Worm (Caenorhabditis elegans) whole organism, young adult: Measurements from ENCODE around the gene arf-1.

Source experiments
- B0035.1 ChIP-seq: sonication (generic microtip); optimal IDR thresholded peaks from 2 replicates; lab custom pipeline; 2016; ENCODE audit warnings: missing genetic modification characterization, mild to moderate bottlenecking, missing compliant biosample characterization, missing genotype, missing genetic modification reagents
- D2030.7 ChIP-seq: fragments of 200-800 bp; sonication (Bioruptor generic); IDR thresholded peaks from 2 replicates; pipeline ENCODE4 v1.3.6; 2022; ENCODE audit warnings: missing genetic modification reagents, missing genetic modification characterization, missing compliant biosample characterization
- F52B5.7 ChIP-seq: sonication (generic microtip); optimal IDR thresholded peaks from 2 replicates; lab custom pipeline; 2016; ENCODE audit warnings: mild to moderate bottlenecking, missing genetic modification characterization, missing compliant biosample characterization
- F57A8.1 ChIP-seq: fragments of 200-800 bp; sonication (Bioruptor generic); optimal IDR thresholded peaks from 2 replicates; lab custom pipeline; 2018; ENCODE audit warnings: mild to moderate bottlenecking, missing genetic modification characterization, moderate library complexity, missing compliant biosample characterization
- K12H6.12 ChIP-seq: fragments of 200-800 bp; sonication (Bioruptor generic); optimal IDR thresholded peaks from 2 replicates; lab custom pipeline; 2018; ENCODE audit warnings: mild to moderate bottlenecking, missing genetic modification characterization, missing compliant biosample characterization
- T07F8.4 ChIP-seq: sonication (generic microtip); optimal IDR thresholded peaks from 2 replicates; lab custom pipeline; 2016; ENCODE audit warnings: mild to moderate bottlenecking, missing genetic modification characterization, moderate library complexity, missing compliant biosample characterization
- Y53G8AR.9 ChIP-seq: fragments of 200-800 bp; sonication (Bioruptor generic); conservative IDR thresholded peaks from 2 replicates; pipeline ENCODE4 v1.3.6; 2022; ENCODE audit warnings: missing genetic modification reagents, missing genetic modification characterization, missing compliant biosample characterization
- Y67H2A.10 ChIP-seq: fragments of 200-800 bp; sonication (Bioruptor generic); conservative IDR thresholded peaks from 2 replicates; pipeline ENCODE4 v1.3.6; 2022; ENCODE audit warnings: missing genetic modification reagents, missing genetic modification characterization, missing compliant biosample characterization
- aptf-3 ChIP-seq: fragments of 200-800 bp; sonication (Bioruptor generic); IDR thresholded peaks from 2 replicates; pipeline ENCODE4 v1.3.6; 2022; ENCODE audit warnings: missing genetic modification characterization, missing compliant biosample characterization
- attf-3 ChIP-seq: fragments of 200-800 bp; sonication (Bioruptor generic); conservative IDR thresholded peaks from 2 replicates; pipeline ENCODE4 v1.3.6; 2022; ENCODE audit warnings: missing genetic modification reagents, missing genetic modification characterization, missing compliant biosample characterization
- attf-5 ChIP-seq: fragments of 200-800 bp; sonication (Bioruptor generic); optimal IDR thresholded peaks from 2 replicates; lab custom pipeline; 2018; ENCODE audit warnings: mild to moderate bottlenecking, missing genetic modification characterization, missing compliant biosample characterization
- cebp-1 ChIP-seq, 2 experiments: fragments of 200-800 bp in 1 of 2; sonication (Bioruptor generic) in 1 of 2; sonication (generic microtip) in 1 of 2; IDR thresholded peaks in 1 of 2; optimal IDR thresholded peaks in 1 of 2; 2 replicates each; pipeline versions ENCODE4 v1.3.6 to Lab custom; 2017 to 2022; ENCODE audit warnings: missing compliant biosample characterization in 2 of 2, missing genetic modification characterization in 2 of 2, mild to moderate bottlenecking in 1 of 2, missing genetic modification reagents in 1 of 2, moderate library complexity in 1 of 2
- ceh-100 ChIP-seq: fragments of 200-800 bp; sonication (Bioruptor generic); IDR thresholded peaks from 2 replicates; pipeline ENCODE4 v1.3.6; 2022; ENCODE audit warnings: missing genetic modification reagents, missing genetic modification characterization, missing compliant biosample characterization
- ceh-79 ChIP-seq: sonication (generic microtip); optimal IDR thresholded peaks from 2 replicates; lab custom pipeline; 2017; ENCODE audit warnings: mild to moderate bottlenecking, missing genetic modification characterization, missing compliant biosample characterization
- chd-7 ChIP-seq: sonication (generic microtip); optimal IDR thresholded peaks from 2 replicates; lab custom pipeline; 2016; ENCODE audit warnings: mild to moderate bottlenecking, missing genetic modification characterization, moderate library complexity, missing compliant biosample characterization
- efl-1 ChIP-seq: fragments of 150-350 bp; optimal IDR thresholded peaks from 2 replicates; lab custom pipeline; 2014; ENCODE audit warnings: missing biosample characterization, missing genetic modification reagents, missing genetic modification characterization
- egl-18 ChIP-seq: fragments of 200-800 bp; sonication (Bioruptor generic); IDR thresholded peaks from 2 replicates; pipeline ENCODE4 v1.3.6; 2022; ENCODE audit warnings: missing genetic modification reagents, missing genetic modification characterization, missing compliant biosample characterization
- ets-4 ChIP-seq: fragments of 200-800 bp; sonication (Bioruptor generic); optimal IDR thresholded peaks from 2 replicates; lab custom pipeline; 2018; ENCODE audit warnings: mild to moderate bottlenecking, missing genetic modification characterization, missing compliant biosample characterization
- him-1 ChIP-seq: sonication (generic microtip); optimal IDR thresholded peaks from 2 replicates; lab custom pipeline; 2016; ENCODE audit warnings: missing genotype, missing genetic modification reagents, missing genetic modification characterization, missing compliant biosample characterization
- hlh-26 ChIP-seq: fragments of 200-800 bp; sonication (Bioruptor generic); conservative IDR thresholded peaks from 2 replicates; pipeline ENCODE4 v1.3.6; 2022; ENCODE audit warnings: missing genetic modification reagents, missing genetic modification characterization, missing compliant biosample characterization
- lin-40 ChIP-seq: sonication (generic microtip); optimal IDR thresholded peaks from 2 replicates; lab custom pipeline; 2016; ENCODE audit warnings: missing genetic modification characterization, mild to moderate bottlenecking, missing compliant biosample characterization, missing genotype, missing genetic modification reagents
- lin-54 ChIP-seq: fragments of 200-800 bp; sonication (Bioruptor generic); optimal IDR thresholded peaks from 2 replicates; lab custom pipeline; 2018; ENCODE audit warnings: mild to moderate bottlenecking, missing genetic modification characterization, missing compliant biosample characterization
- lsy-27 ChIP-seq: sonication (generic microtip); optimal IDR thresholded peaks from 2 replicates; lab custom pipeline; 2017; ENCODE audit warnings: missing genetic modification characterization, mild to moderate bottlenecking, missing compliant biosample characterization, antibody characterized with exemption, missing genotype, borderline replicate concordance; ENCODE audit not compliant: insufficient read depth
- madf-3 ChIP-seq: fragments of 200-800 bp; sonication (Bioruptor generic); IDR thresholded peaks from 2 replicates; pipeline ENCODE4 v1.3.6; 2022; ENCODE audit warnings: missing genetic modification reagents, missing genetic modification characterization, missing compliant biosample characterization
- madf-6 ChIP-seq: fragments of 200-800 bp; sonication (Bioruptor generic); IDR thresholded peaks from 2 replicates; pipeline ENCODE4 v1.3.6; 2022; ENCODE audit warnings: missing genetic modification reagents, missing genetic modification characterization, missing compliant biosample characterization
- mcd-1 ChIP-seq: fragments of 200-800 bp; sonication (Bioruptor generic); IDR thresholded peaks from 2 replicates; pipeline ENCODE4 v1.3.6; 2022; ENCODE audit warnings: missing genetic modification reagents, missing genetic modification characterization, missing compliant biosample characterization
- mel-28 ChIP-seq: sonication (generic microtip); optimal IDR thresholded peaks from 2 replicates; lab custom pipeline; 2016; ENCODE audit warnings: borderline replicate concordance, mild to moderate bottlenecking, missing genetic modification characterization, missing compliant biosample characterization
- nhr-120 ChIP-seq: fragments of 200-800 bp; sonication (Bioruptor generic); IDR thresholded peaks from 2 replicates; pipeline ENCODE4 v1.3.6; 2022; ENCODE audit warnings: missing genetic modification characterization, missing compliant biosample characterization
- nhr-27 ChIP-seq: fragments of 200-800 bp; sonication (Bioruptor generic); optimal IDR thresholded peaks from 2 replicates; lab custom pipeline; 2018; ENCODE audit warnings: mild to moderate bottlenecking, missing genetic modification characterization, moderate library complexity, missing compliant biosample characterization
- nhr-80 ChIP-seq: sonication (generic microtip); optimal IDR thresholded peaks from 2 replicates; lab custom pipeline; 2016; ENCODE audit warnings: missing genetic modification characterization, missing compliant biosample characterization
- nhr-90 ChIP-seq: sonication (generic microtip); optimal IDR thresholded peaks from 2 replicates; lab custom pipeline; 2016; ENCODE audit warnings: missing genotype, mild to moderate bottlenecking, missing genetic modification characterization, missing compliant biosample characterization
- rcor-1 ChIP-seq: fragments of 200-800 bp; sonication (Bioruptor generic); IDR thresholded peaks from 2 replicates; pipeline ENCODE4 v1.3.6; 2022; ENCODE audit warnings: missing genetic modification reagents, missing genetic modification characterization, missing compliant biosample characterization
- rec-8 ChIP-seq, 2 experiments: sonication (generic microtip); optimal IDR thresholded peaks; 2 replicates each; lab custom pipeline; 2016; ENCODE audit warnings: mild to moderate bottlenecking in 2 of 2, missing genetic modification characterization in 2 of 2, missing genetic modification reagents in 2 of 2, missing genotype in 2 of 2, missing biosample characterization in 1 of 2, missing compliant biosample characterization in 1 of 2, moderate library complexity in 1 of 2
- repo-1 ChIP-seq: sonication (generic microtip); optimal IDR thresholded peaks from 2 replicates; lab custom pipeline; 2017; ENCODE audit warnings: mild to moderate bottlenecking, missing genetic modification characterization, missing compliant biosample characterization
- sdz-38 ChIP-seq: sonication (generic microtip); optimal IDR thresholded peaks from 2 replicates; lab custom pipeline; 2016; ENCODE audit warnings: missing genotype, missing genetic modification characterization, missing compliant biosample characterization
- sea-2 ChIP-seq: fragments of 200-800 bp; sonication (Bioruptor generic); IDR thresholded peaks from 2 replicates; pipeline ENCODE4 v1.3.6; 2022; ENCODE audit warnings: missing genetic modification characterization, missing compliant biosample characterization
- snpc-1.1 ChIP-seq: sonication (generic microtip); optimal IDR thresholded peaks from 2 replicates; lab custom pipeline; 2017; ENCODE audit warnings: missing genetic modification characterization, mild to moderate bottlenecking, missing compliant biosample characterization, antibody characterized with exemption, moderate library complexity, missing genotype, missing genetic modification reagents; ENCODE audit not compliant: insufficient read depth
- snpc-1.3 ChIP-seq: sonication (generic microtip); optimal IDR thresholded peaks from 2 replicates; lab custom pipeline; 2017; ENCODE audit warnings: missing genetic modification characterization, mild to moderate bottlenecking, missing compliant biosample characterization, antibody characterized with exemption, moderate library complexity, missing genotype, missing genetic modification reagents; ENCODE audit not compliant: insufficient read depth
- snpc-3.4 ChIP-seq: sonication (generic microtip); optimal IDR thresholded peaks from 2 replicates; lab custom pipeline; 2017; ENCODE audit warnings: missing genetic modification characterization, mild to moderate bottlenecking, missing compliant biosample characterization, antibody characterized with exemption, moderate library complexity, missing genotype, missing genetic modification reagents
- somi-1 ChIP-seq: fragments of 200-800 bp; sonication (Bioruptor generic); optimal IDR thresholded peaks from 2 replicates; lab custom pipeline; 2018; ENCODE audit warnings: mild to moderate bottlenecking, missing genetic modification characterization, missing compliant biosample characterization
- sptf-2 ChIP-seq: fragments of 200-800 bp; sonication (Bioruptor generic); optimal IDR thresholded peaks from 2 replicates; lab custom pipeline; 2018; ENCODE audit warnings: mild to moderate bottlenecking, missing genetic modification characterization, missing compliant biosample characterization
- tlf-1 ChIP-seq: fragments of 200-800 bp; sonication (Bioruptor generic); optimal IDR thresholded peaks from 2 replicates; lab custom pipeline; 2018; ENCODE audit warnings: mild to moderate bottlenecking, missing genetic modification characterization, missing compliant biosample characterization
- unc-130 ChIP-seq: sonication (generic microtip); optimal IDR thresholded peaks from 2 replicates; lab custom pipeline; 2016; ENCODE audit warnings: missing genetic modification reagents, missing genetic modification characterization, missing compliant biosample characterization
- zfh-2 ChIP-seq: fragments of 200-800 bp; sonication (Bioruptor generic); conservative IDR thresholded peaks from 2 replicates; pipeline ENCODE4 v1.3.6; 2022; ENCODE audit warnings: missing genetic modification reagents, missing genetic modification characterization, missing compliant biosample characterization
- ztf-22 ChIP-seq: fragments of 200-800 bp; sonication (Bioruptor generic); optimal IDR thresholded peaks from 2 replicates; lab custom pipeline; 2018; ENCODE audit warnings: mild to moderate bottlenecking, missing genetic modification characterization, moderate library complexity, missing compliant biosample characterization
- ztf-26 ChIP-seq: sonication (generic microtip); optimal IDR thresholded peaks from 2 replicates; lab custom pipeline; 2017; ENCODE audit warnings: missing genetic modification characterization, missing compliant biosample characterization
- ztf-28 ChIP-seq: fragments of 200-800 bp; sonication (Bioruptor generic); IDR thresholded peaks from 2 replicates; pipeline ENCODE4 v1.3.6; 2022; ENCODE audit warnings: missing genetic modification reagents, missing genetic modification characterization, missing compliant biosample characterization
- ztf-6 ChIP-seq: fragments of 200-800 bp; sonication (Bioruptor generic); IDR thresholded peaks from 2 replicates; pipeline ENCODE4 v1.3.6; 2022; ENCODE audit warnings: missing genetic modification reagents, missing genetic modification characterization, missing compliant biosample characterization

Gene arf-1

DNA sequence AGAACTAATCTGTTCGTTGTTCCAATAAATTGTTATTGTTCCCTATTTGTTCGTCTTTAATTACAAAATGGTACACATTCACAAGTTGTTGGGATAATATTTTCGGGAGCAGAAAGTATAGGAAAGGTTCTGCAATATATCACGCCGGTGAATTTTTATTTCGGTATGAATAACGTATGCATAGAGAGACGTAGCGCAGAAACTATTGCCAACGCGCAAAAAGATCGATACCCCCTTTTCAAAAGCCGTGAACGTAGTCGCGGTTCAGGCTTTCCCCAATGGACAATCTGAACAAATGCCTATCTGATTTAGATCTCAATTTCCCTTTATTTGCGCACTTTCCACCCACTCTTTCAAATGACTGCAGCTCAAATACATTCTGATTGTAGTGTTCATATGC, 34.5 kb upstream of the arf-1 start, which contains the start of gene pst-2 (continued):
- TF ChIP-seq madf-3 (GFP tag; lab: Robert Waterston, UW) (no peak), chd-7 (tag; lab: Kevin White, UChicago) (peak; percentile 13), ztf-6 (GFP tag; lab: Robert Waterston, UW) (no peak), snpc-1.3 (tag; lab: Kevin White, UChicago) (no peak), tlf-1 (GFP tag; lab: Kevin White, UChicago) (peak; percentile 27), mel-28 (no peak), T07F8.4 (tag; lab: Kevin White, UChicago) (no peak), nhr-27 (tag; lab: Kevin White, UChicago) (no peak), snpc-3.4 (peak; percentile 70), ztf-28 (GFP tag; lab: Robert Waterston, UW) (no peak), efl-1 (GFP tag; lab: Kevin White, UChicago) (no peak), somi-1 (no peak), lin-40 (no peak), nhr-80 (tag; lab: Kevin White, UChicago) (no peak), F52B5.7 (tag; lab: Kevin White, UChicago) (no peak), sea-2 (GFP tag; lab: Robert Waterston, UW) (no peak), aptf-3 (no peak), zfh-2 (no peak), ets-4 (GFP tag; lab: Kevin White, UChicago) (no peak), ztf-26 (tag; lab: Kevin White, UChicago) (no peak), repo-1 (tag; lab: Kevin White, UChicago) (no peak), ceh-100 (GFP tag; lab: Robert Waterston, UW) (no peak), attf-5 (no peak), Y67H2A.10 (GFP tag; lab: Robert Waterston, UW) (no peak), sdz-38 (no peak), ztf-22 (no peak), D2030.7 (GFP tag; lab: Robert Waterston, UW) (no peak), rec-8 (tag; optimal IDR thresholded peaks at IDR 0.05; lab: Kevin White, UChicago) (no peak), K12H6.12 (no peak), ceh-79 (tag; lab: Kevin White, UChicago) (no peak), rcor-1 (GFP tag; lab: Robert Waterston, UW) (peak; percentile 45; the same call in 1 of the 2 replicates), cebp-1 (GFP tag; IDR thresholded peaks at IDR 0.05; lab: Robert Waterston, UW) (no peak), cebp-1 (tag; optimal IDR thresholded peaks at IDR 0.05; lab: Kevin White, UChicago) (no peak), unc-130 (GFP tag; lab: Kevin White, UChicago) (peak; percentile 1), attf-3 (GFP tag; lab: Robert Waterston, UW) (no peak), him-1 (tag; lab: Kevin White, UChicago) (peak; percentile 47), lsy-27 (tag; lab: Kevin White, UChicago) (no peak), egl-18 (GFP tag; lab: Robert Waterston, UW) (no peak), mcd-1 (GFP tag; lab: Robert Waterston, UW) (no peak), lin-54 (GFP tag; lab: Kevin White, UChicago) (peak; percentile 49), nhr-90 (tag; lab: Kevin White, UChicago) (no peak), madf-6 (GFP tag; lab: Robert Waterston, UW) (peak; percentile 66; the same call in 1 of the 2 replicates), hlh-26 (no peak), snpc-1.1 (tag; lab: Kevin White, UChicago) (peak; percentile 13), nhr-120 (GFP tag; lab: Robert Waterston, UW) (no peak), F57A8.1 (GFP tag; lab: Kevin White, UChicago) (no peak), B0035.1 (tag; lab: Kevin White, UChicago) (no peak), Y53G8AR.9 (GFP tag; lab: Robert Waterston, UW) (peak; percentile 72; the same call in 1 of the 2 replicates), sptf-2 (GFP tag; lab: Kevin White, UChicago) (no peak)
